Worm (Caenorhabditis elegans): ENCODE results near the gene mif-4.

The mif-4 gene

ce11 chrIV:6373721-6374120 lies 37.9 kb upstream of the mif-4 start:
- no peak for TF ChIP-seq daf-16 (GFP tag; optimal IDR thresholded peaks at IDR 0.05)
- no peak for TF ChIP-seq daf-16 (tag; optimal IDR thresholded peaks at IDR 0.05)
- no peak for TF ChIP-seq nhr-41 (GFP tag; IDR thresholded peaks at IDR 0.05)
- peak; percentile 52 for TF ChIP-seq set-16 (GFP tag; IDR thresholded peaks at IDR 0.05)
- TF ChIP-seq vab-7 (GFP tag; IDR thresholded peaks at IDR 0.05): 0 out of 2 replicates have a peak, but pooled peaks have one; percentile 5
- TF ChIP-seq dmd-8 (GFP tag; IDR thresholded peaks at IDR 0.05): 0 out of 2 replicates have a peak, but pooled peaks have one; percentile 37

ce11 chrIV:6372993-6373392 lies 37.2 kb upstream of the mif-4 start, which contains the start of gene smg-3:
Gene smg-3 (minus strand): TSS chrIV:6373093.
- no peak for TF ChIP-seq hlh-11 (tag; optimal IDR thresholded peaks at IDR 0.05)
- no peak for TF ChIP-seq lin-38 (GFP tag; IDR thresholded peaks at IDR 0.05)
- TF ChIP-seq nhr-76 (tag; optimal IDR thresholded peaks at IDR 0.05): no peak
- no peak for TF ChIP-seq nhr-237 (tag; optimal IDR thresholded peaks at IDR 0.05)
- TF ChIP-seq lin-15B (tag; optimal IDR thresholded peaks at IDR 0.05): no peak
- no peak for TF ChIP-seq hif-1 (tag; optimal IDR thresholded peaks at IDR 0.05)
- TF ChIP-seq ceh-62 (tag; optimal IDR thresholded peaks at IDR 0.05): no peak
- no peak for TF ChIP-seq egl-43 (GFP tag; IDR thresholded peaks at IDR 0.05)
- no peak for TF ChIP-seq set-16 (GFP tag; IDR thresholded peaks at IDR 0.05)
- no peak for TF ChIP-seq cey-2 (tag; optimal IDR thresholded peaks at IDR 0.05; ENCODE audit: borderline replicate concordance, insufficient read depth)
- TF ChIP-seq F49E8.2 (tag; optimal IDR thresholded peaks at IDR 0.05; ENCODE audit: borderline replicate concordance): no peak
- TF ChIP-seq fkh-10 (GFP tag; optimal IDR thresholded peaks at IDR 0.05): no peak
- TF ChIP-seq lir-3 (tag; optimal IDR thresholded peaks at IDR 0.05): no peak
- no peak for TF ChIP-seq D1046.2 (GFP tag; IDR thresholded peaks at IDR 0.05)
- no peak for TF ChIP-seq nhr-42 (GFP tag; IDR thresholded peaks at IDR 0.05)
- TF ChIP-seq ztf-7 (tag; optimal IDR thresholded peaks at IDR 0.05): no peak
- TF ChIP-seq attf-4 (tag; optimal IDR thresholded peaks at IDR 0.05): no peak
- no peak for TF ChIP-seq nhr-11 (tag; optimal IDR thresholded peaks at IDR 0.05)
- no peak for TF ChIP-seq pqm-1 (tag; optimal IDR thresholded peaks at IDR 0.05)
- no peak for TF ChIP-seq snpc-1.2 (GFP tag; IDR thresholded peaks at IDR 0.05)

- TF ChIP-seq aha-1 (tag) (peak; percentile 90), egl-43 (GFP tag; IDR thresholded peaks at IDR 0.05) (no peak)
Measured at ce11 chrIV:6372267-6372666, 36.5 kb upstream of the mif-4 start.

ce11 chrIV:6369489-6369888 lies 33.7 kb upstream of the mif-4 start:
- TF ChIP-seq Y48G9A.11 (GFP tag; IDR thresholded peaks at IDR 0.05) (no peak), ztf-11 (tag; optimal IDR thresholded peaks at IDR 0.05) (no peak), fkh-10 (GFP tag; optimal IDR thresholded peaks at IDR 0.05) (no peak), ces-1 (GFP tag; optimal IDR thresholded peaks at IDR 0.05) (no peak), nhr-41 (GFP tag; IDR thresholded peaks at IDR 0.05) (no peak), dpl-1 (GFP tag; optimal IDR thresholded peaks at IDR 0.05) (peak; percentile 91), ama-1 (optimal IDR thresholded peaks at IDR 0.05) (no peak), R02D3.7 (tag; optimal IDR thresholded peaks at IDR 0.05) (no peak), rbr-2 (tag; optimal IDR thresholded peaks at IDR 0.05) (no peak), lsy-2 (tag; optimal IDR thresholded peaks at IDR 0.05) (peak in 1 of 2 experiments; percentile 52), skn-1 (tag; optimal IDR thresholded peaks at IDR 0.05) (no peak), snpc-1.2 (GFP tag; IDR thresholded peaks at IDR 0.05) (0 out of 2 replicates have a peak, but pooled peaks have one; percentile 38), nhr-25 (tag; optimal IDR thresholded peaks at IDR 0.05; ENCODE audit: borderline replicate concordance, insufficient read depth) (no peak), D1046.2 (GFP tag; IDR thresholded peaks at IDR 0.05) (no peak), nhr-48 (tag; optimal IDR thresholded peaks at IDR 0.05) (no peak), zip-2 (tag; optimal IDR thresholded peaks at IDR 0.05) (no peak), nhr-111 (GFP tag; optimal IDR thresholded peaks at IDR 0.05) (no peak), php-3 (GFP tag; IDR thresholded peaks at IDR 0.05) (no peak), lin-38 (GFP tag; IDR thresholded peaks at IDR 0.05) (peak; percentile 46), gei-8 (GFP tag; optimal IDR thresholded peaks at IDR 0.05) (no peak), ctbp-1 (GFP tag; IDR thresholded peaks at IDR 0.05) (no peak), mes-2 (tag; optimal IDR thresholded peaks at IDR 0.05; ENCODE audit: poor library complexity, severe bottlenecking) (peak; percentile 83), hif-1 (tag; optimal IDR thresholded peaks at IDR 0.05) (peak in 1 of 2 experiments; percentile 10), dmd-6 (GFP tag; IDR thresholded peaks at IDR 0.05) (0 out of 2 replicates have a peak, but pooled peaks have one; percentile 12), nhr-77 (tag; optimal IDR thresholded peaks at IDR 0.05) (no peak), tra-1 (GFP tag; IDR thresholded peaks at IDR 0.05) (no peak)
